Worm (Caenorhabditis elegans): ENCODE data around the gene K02E7.10.

Gene K02E7.10

ce11 chrII:1105291-1105690 is 38.5 kb upstream of the K02E7.10 start:
- TF ChIP-seq ceh-8 (GFP tag; optimal IDR thresholded peaks at IDR 0.05) (peak; percentile 71), nhr-84 (tag; optimal IDR thresholded peaks at IDR 0.05) (no peak)

ce11 chrII:1104409-1104808 is 37.6 kb upstream of the K02E7.10 start, which contains the start of gene T13B5.9:
T13B5.9 (minus strand) TSS chrII:1104509.
- TF ChIP-seq efl-1 (optimal IDR thresholded peaks at IDR 0.05) = no peak
- peak in 1 of 2 experiments; percentile 9 for TF ChIP-seq efl-1 (GFP tag; optimal IDR thresholded peaks at IDR 0.05 in 1 of 2)
- TF ChIP-seq mep-1 (tag; optimal IDR thresholded peaks at IDR 0.05) = no peak

ce11 chrII:1103484-1104100 is 36.8 kb upstream of the K02E7.10 start:
- peak; percentile 12 for TF ChIP-seq nhr-90 (tag; optimal IDR thresholded peaks at IDR 0.05; ENCODE audit: poor library complexity)
- peak in 1 of 2 experiments; percentile 58 for TF ChIP-seq lin-35 (GFP tag; optimal IDR thresholded peaks at IDR 0.05)
- TF ChIP-seq pqm-1 (tag; optimal IDR thresholded peaks at IDR 0.05) = peak; percentile 99
- peak; percentile 91 for TF ChIP-seq jun-1 (tag; optimal IDR thresholded peaks at IDR 0.05)
- no peak for TF ChIP-seq swsn-7 (tag; optimal IDR thresholded peaks at IDR 0.05)
- TF ChIP-seq zag-1 (tag; optimal IDR thresholded peaks at IDR 0.05) = no peak
- peak in 1 of 2 experiments; percentile 18 for TF ChIP-seq lsy-2 (tag; optimal IDR thresholded peaks at IDR 0.05)
- TF ChIP-seq mdl-1 (tag; optimal IDR thresholded peaks at IDR 0.05) = peak in 1 of 2 experiments; percentile 31
- TF ChIP-seq tlp-1 (tag; optimal IDR thresholded peaks at IDR 0.05) = peak; percentile 85
- peak; percentile 43 for TF ChIP-seq nhr-20 (tag; optimal IDR thresholded peaks at IDR 0.05)
- peak; percentile 27 for TF ChIP-seq egl-13 (tag; optimal IDR thresholded peaks at IDR 0.05)
- TF ChIP-seq elt-2 (tag; optimal IDR thresholded peaks at IDR 0.05) = peak; percentile 100
- no peak for TF ChIP-seq ets-5 (GFP tag; IDR thresholded peaks at IDR 0.05)
- no peak for TF ChIP-seq efl-1 (optimal IDR thresholded peaks at IDR 0.05)
- peak in 1 of 2 experiments; percentile 76 for TF ChIP-seq efl-1 (GFP tag; optimal IDR thresholded peaks at IDR 0.05 in 1 of 2)
- TF ChIP-seq mab-9 (GFP tag; IDR thresholded peaks at IDR 0.05) = no peak
- no peak for TF ChIP-seq hlh-17 (GFP tag; optimal IDR thresholded peaks at IDR 0.05; ENCODE audit: borderline replicate concordance)
- peak; percentile 29 for TF ChIP-seq pax-3 (tag; optimal IDR thresholded peaks at IDR 0.05)
- TF ChIP-seq ceh-82 (tag; optimal IDR thresholded peaks at IDR 0.05) = no peak
- no peak for TF ChIP-seq unc-62 (GFP tag; optimal IDR thresholded peaks at IDR 0.05)
- no peak for TF ChIP-seq sptf-1 (tag; optimal IDR thresholded peaks at IDR 0.05)

ce11 chrII:1102209-1102608 is 35.4 kb upstream of the K02E7.10 start:
- no peak for TF ChIP-seq C04F5.9 (tag; optimal IDR thresholded peaks at IDR 0.05)

- peak; percentile 12 for TF ChIP-seq jun-1 (tag; optimal IDR thresholded peaks at IDR 0.05)
- TF ChIP-seq efl-1 (optimal IDR thresholded peaks at IDR 0.05) = no peak
- TF ChIP-seq efl-1 (GFP tag; optimal IDR thresholded peaks at IDR 0.05 in 1 of 2) = peak in 1 of 2 experiments; percentile 56
- no peak for TF ChIP-seq nhr-20 (tag; optimal IDR thresholded peaks at IDR 0.05)
- no peak for TF ChIP-seq nhr-77 (tag; optimal IDR thresholded peaks at IDR 0.05)
- peak; percentile 33 for TF ChIP-seq pqm-1 (tag; optimal IDR thresholded peaks at IDR 0.05)
- TF ChIP-seq lin-39 (tag; optimal IDR thresholded peaks at IDR 0.05) = no peak
- TF ChIP-seq fkh-4 (tag; optimal IDR thresholded peaks at IDR 0.05; ENCODE audit: borderline replicate concordance) = no peak
- TF ChIP-seq elt-2 (tag; optimal IDR thresholded peaks at IDR 0.05) = peak; percentile 94
Observed at ce11 chrII:1101413-1101812, 34.6 kb upstream of the K02E7.10 start.

- TF ChIP-seq unc-86 (tag; optimal IDR thresholded peaks at IDR 0.05) (no peak), skn-1 (tag; optimal IDR thresholded peaks at IDR 0.05) (no peak), zip-4 (GFP tag; optimal IDR thresholded peaks at IDR 0.05) (no peak), ceh-82 (tag; optimal IDR thresholded peaks at IDR 0.05) (no peak), unc-98 (GFP tag; IDR thresholded peaks at IDR 0.05) (no peak), blmp-1 (tag; optimal IDR thresholded peaks at IDR 0.05) (no peak), ets-5 (GFP tag; IDR thresholded peaks at IDR 0.05) (no peak), nhr-84 (tag; optimal IDR thresholded peaks at IDR 0.05) (no peak), swsn-7 (tag; optimal IDR thresholded peaks at IDR 0.05) (no peak), snu-23 (GFP tag; optimal IDR thresholded peaks at IDR 0.05) (no peak)
Observed at ce11 chrII:1100719-1101118, 33.9 kb upstream of the K02E7.10 start, which contains the start of gene pho-14. pho-14 (minus strand) TSS chrII:1100819.

Data from whole organism, L1 larva.